Fruit fly (Drosophila melanogaster) whole organism, embryonic: ENCODE measurements around the gene CG15283.
A peak's percentile ranks its signal among the peaks of the same experiment; 100 is the strongest.

Experiments
- Blimp-1 ChIP-seq: fragments of 200-800 bp; sonication (Bioruptor generic); optimal IDR thresholded peaks from 3 replicates; lab custom pipeline; 2018; ENCODE audit warnings: missing biosample characterization, missing genetic modification characterization, mild to moderate bottlenecking, moderate library complexity, missing genetic modification reagents
- CG10321 ChIP-seq: fragments of 200-800 bp; sonication (Bioruptor generic); IDR thresholded peaks from 2 replicates; pipeline ENCODE4 v1.3.6; 2022; ENCODE audit warnings: missing biosample characterization, missing genetic modification characterization
- CG10565 ChIP-seq: fragments of 200-800 bp; sonication (Bioruptor generic); optimal IDR thresholded peaks from 3 replicates; lab custom pipeline; 2016; ENCODE audit warnings: missing biosample characterization, mild to moderate bottlenecking, missing genetic modification characterization
- CG11695 ChIP-seq: fragments of 200-800 bp; sonication (Bioruptor generic); IDR thresholded peaks from 3 replicates; pipeline ENCODE4 v1.3.6; 2022; ENCODE audit warnings: missing biosample characterization, missing genetic modification characterization
- CG12155 ChIP-seq: fragments of 200-800 bp; sonication (Bioruptor generic); optimal IDR thresholded peaks from 3 replicates; lab custom pipeline; 2016; ENCODE audit warnings: missing biosample characterization, missing genetic modification characterization
- CG12391 ChIP-seq: fragments of 200-800 bp; sonication (Bioruptor generic); optimal IDR thresholded peaks from 3 replicates; lab custom pipeline; 2018; ENCODE audit warnings: missing biosample characterization, mild to moderate bottlenecking, missing genetic modification characterization, moderate library complexity
- CG13624 ChIP-seq: fragments of 200-800 bp; sonication (Bioruptor generic); optimal IDR thresholded peaks from 2 replicates; lab custom pipeline; 2016; ENCODE audit warnings: missing biosample characterization, missing genetic modification characterization
- CG1529 ChIP-seq: fragments of 200-800 bp; sonication (Bioruptor generic); optimal IDR thresholded peaks from 3 replicates; lab custom pipeline; 2018; ENCODE audit warnings: missing biosample characterization, missing genetic modification characterization
- CG15696 ChIP-seq: fragments of 200-800 bp; sonication (Bioruptor generic); optimal IDR thresholded peaks from 2 replicates; lab custom pipeline; 2019; ENCODE audit warnings: missing biosample characterization, mild to moderate bottlenecking, missing genetic modification characterization, moderate library complexity
- CG18262 ChIP-seq: fragments of 200-800 bp; optimal IDR thresholded peaks from 3 replicates; lab custom pipeline; 2019; ENCODE audit warnings: missing biosample characterization, mild to moderate bottlenecking, missing genetic modification characterization, moderate library complexity
- CG30431 ChIP-seq: fragments of 200-800 bp; sonication (Bioruptor generic); optimal IDR thresholded peaks from 2 replicates; lab custom pipeline; 2017; ENCODE audit warnings: missing biosample characterization, missing genetic modification characterization
- CG4730 ChIP-seq: fragments of 200-800 bp; sonication (Bioruptor generic); IDR thresholded peaks from 2 replicates; pipeline ENCODE4 v1.3.6; 2022; ENCODE audit warnings: missing biosample characterization, missing genetic modification characterization
- CG6791 ChIP-seq: fragments of 200-800 bp; sonication (Bioruptor generic); IDR thresholded peaks from 3 replicates; pipeline ENCODE4 v1.3.6; 2022; ENCODE audit warnings: missing biosample characterization, missing genetic modification characterization; ENCODE audit not compliant: partially characterized antibody
- CG8924 ChIP-seq: fragments of 200-800 bp; optimal IDR thresholded peaks from 3 replicates; lab custom pipeline; 2019; ENCODE audit warnings: missing biosample characterization, mild to moderate bottlenecking, missing genetic modification characterization, moderate library complexity
- CrebB ChIP-seq: fragments of 200-800 bp; sonication (Bioruptor generic); optimal IDR thresholded peaks from 3 replicates; lab custom pipeline; 2018; ENCODE audit warnings: missing biosample characterization, mild to moderate bottlenecking, missing genetic modification characterization
- Dfd ChIP-seq, 2 experiments: fragments of >200 bp; optimal IDR thresholded peaks; 2 replicates each; lab custom pipeline; 2017; ENCODE audit warnings: missing biosample characterization in 2 of 2, missing genetic modification characterization in 2 of 2
- HLH54F ChIP-seq: fragments of 200-800 bp; sonication (Bioruptor generic); optimal IDR thresholded peaks from 3 replicates; lab custom pipeline; 2016; ENCODE audit warnings: missing biosample characterization, missing genetic modification characterization
- Hmx ChIP-seq: fragments of 200-800 bp; sonication (Bioruptor generic); optimal IDR thresholded peaks from 2 replicates; lab custom pipeline; 2016; ENCODE audit warnings: missing biosample characterization, missing genetic modification characterization
- Hsf ChIP-seq: fragments of 200-800 bp; sonication (Bioruptor generic); optimal IDR thresholded peaks from 3 replicates; lab custom pipeline; 2016; ENCODE audit warnings: missing biosample characterization, missing genetic modification characterization
- Jarid2 ChIP-seq: fragments of 200-800 bp; sonication (Bioruptor generic); optimal IDR thresholded peaks from 3 replicates; lab custom pipeline; 2017; ENCODE audit warnings: mild to moderate bottlenecking, missing biosample characterization, missing genetic modification reagents, missing genetic modification characterization
- Med ChIP-seq: fragments of 200-800 bp; sonication (Bioruptor generic); peaks from one replicate; lab custom pipeline; 2016; ENCODE audit warnings: missing biosample characterization, missing genetic modification characterization, mild to moderate bottlenecking, inconsistent platforms, moderate library complexity
- Mes4 ChIP-seq: fragments of 200-800 bp; sonication (Bioruptor generic); optimal IDR thresholded peaks from 2 replicates; lab custom pipeline; 2016; ENCODE audit warnings: missing biosample characterization, missing genetic modification characterization
- Nf-YC ChIP-seq: fragments of 200-800 bp; optimal IDR thresholded peaks from 3 replicates; lab custom pipeline; 2019; ENCODE audit warnings: missing biosample characterization, mild to moderate bottlenecking, missing genetic modification characterization, moderate library complexity
- Oaz ChIP-seq: fragments of 200-800 bp; sonication (Bioruptor generic); IDR thresholded peaks from 2 replicates; pipeline ENCODE4 v1.3.6; 2022; ENCODE audit warnings: missing biosample characterization, missing genetic modification characterization
- Optix ChIP-seq: fragments of 200-800 bp; sonication (Bioruptor generic); IDR thresholded peaks from 3 replicates; pipeline ENCODE4 v1.3.6; 2022; ENCODE audit warnings: missing biosample characterization, missing genetic modification characterization
- Side ChIP-seq: fragments of 200-800 bp; sonication (Bioruptor generic); optimal IDR thresholded peaks from 2 replicates; lab custom pipeline; 2016; ENCODE audit warnings: missing biosample characterization, missing genetic modification characterization
- Trl ChIP-seq, 3 experiments: fragments of >200 bp in 2 of 3; fragments of 200-800 bp in 1 of 3; sonication (Bioruptor generic) in 1 of 3; optimal IDR thresholded peaks; 2 replicates in 1 of 3; 3 replicates in 2 of 3; lab custom pipeline; 2016 to 2017; ENCODE audit warnings: missing biosample characterization in 1 of 3, missing genetic modification characterization in 1 of 3
- Usf ChIP-seq: fragments of 200-800 bp; sonication (Bioruptor generic); optimal IDR thresholded peaks from 2 replicates; lab custom pipeline; 2017; ENCODE audit warnings: missing genotype, missing biosample characterization, missing genetic modification characterization
- Xrp1 ChIP-seq: fragments of 200-800 bp; sonication (Bioruptor generic); IDR thresholded peaks from 2 replicates; pipeline ENCODE4 v1.3.6; 2022; ENCODE audit warnings: missing biosample characterization, missing genetic modification characterization
- amos ChIP-seq: fragments of 200-800 bp; sonication (Bioruptor generic); IDR thresholded peaks from 2 replicates; pipeline ENCODE4 v1.3.6; 2022; ENCODE audit warnings: missing biosample characterization, missing genetic modification characterization; ENCODE audit not compliant: partially characterized antibody
- bowl ChIP-seq: fragments of 200-800 bp; sonication (Bioruptor generic); IDR thresholded peaks from 2 replicates; pipeline ENCODE4 v1.3.6; 2022; ENCODE audit warnings: missing biosample characterization, missing genetic modification characterization
- cg ChIP-seq: fragments of 200-800 bp; sonication (Bioruptor generic); optimal IDR thresholded peaks from 3 replicates; lab custom pipeline; 2019; ENCODE audit warnings: missing biosample characterization, mild to moderate bottlenecking, missing genetic modification characterization, moderate library complexity
- corto ChIP-seq: fragments of 200-800 bp; sonication (Bioruptor generic); optimal IDR thresholded peaks from 2 replicates; lab custom pipeline; 2016; ENCODE audit warnings: missing biosample characterization, mild to moderate bottlenecking, missing genetic modification characterization, moderate library complexity
- cwo ChIP-seq: fragments of 200-800 bp; sonication (Bioruptor generic); optimal IDR thresholded peaks from 3 replicates; lab custom pipeline; 2017; ENCODE audit warnings: missing biosample characterization, missing genetic modification characterization, mild to moderate bottlenecking, moderate library complexity, missing genetic modification reagents
- danr ChIP-seq: fragments of 200-800 bp; sonication (Bioruptor generic); IDR thresholded peaks from 2 replicates; pipeline ENCODE4 v1.3.6; 2022; ENCODE audit warnings: missing biosample characterization, missing genetic modification characterization
- dm ChIP-seq: fragments of 200-800 bp; sonication (Bioruptor generic); optimal IDR thresholded peaks from 3 replicates; lab custom pipeline; 2016; ENCODE audit warnings: missing biosample characterization, missing genetic modification characterization
- dmrt11E ChIP-seq: fragments of 200-800 bp; sonication (Bioruptor generic); optimal IDR thresholded peaks from 3 replicates; lab custom pipeline; 2018; ENCODE audit warnings: missing biosample characterization, mild to moderate bottlenecking, missing genetic modification characterization, moderate library complexity
- emc ChIP-seq: fragments of 200-800 bp; sonication (Bioruptor generic); optimal IDR thresholded peaks from 2 replicates; lab custom pipeline; 2016; ENCODE audit warnings: missing biosample characterization, missing genetic modification characterization
- gem ChIP-seq: fragments of 200-800 bp; sonication (Bioruptor generic); optimal IDR thresholded peaks from 2 replicates; lab custom pipeline; 2019; ENCODE audit warnings: missing biosample characterization, mild to moderate bottlenecking, missing genetic modification characterization, moderate library complexity
- gro ChIP-seq: fragments of 200-800 bp; sonication (Bioruptor generic); optimal IDR thresholded peaks from 2 replicates; lab custom pipeline; 2016; ENCODE audit warnings: missing biosample characterization, missing genetic modification characterization
- hb ChIP-seq: fragments of 200-800 bp; sonication (Bioruptor generic); IDR thresholded peaks from 3 replicates; pipeline ENCODE4 v1.3.6; 2022; ENCODE audit warnings: missing biosample characterization, missing genetic modification characterization; ENCODE audit not compliant: partially characterized antibody
- kah ChIP-seq: fragments of 200-800 bp; sonication (Bioruptor generic); optimal IDR thresholded peaks from 2 replicates; lab custom pipeline; 2018; ENCODE audit warnings: missing biosample characterization, mild to moderate bottlenecking, missing genetic modification characterization
- ken ChIP-seq: fragments of 200-800 bp; sonication (Bioruptor generic); IDR thresholded peaks from 3 replicates; pipeline ENCODE4 v1.3.6; 2022; ENCODE audit warnings: missing biosample characterization, missing genetic modification characterization
- otp ChIP-seq: fragments of 200-800 bp; sonication (Bioruptor generic); IDR thresholded peaks from 3 replicates; pipeline ENCODE4, ENCODE4 v1.3.6; 2022; ENCODE audit warnings: missing biosample characterization, missing genetic modification characterization
- pfk ChIP-seq: fragments of 200-800 bp; sonication (Bioruptor generic); optimal IDR thresholded peaks from 2 replicates; lab custom pipeline; 2018; ENCODE audit warnings: missing biosample characterization, mild to moderate bottlenecking, missing genetic modification characterization, moderate library complexity
- ro ChIP-seq: fragments of 200-800 bp; sonication (Bioruptor generic); IDR thresholded peaks from 2 replicates; pipeline ENCODE4 v1.3.6; 2022; ENCODE audit warnings: missing biosample characterization, missing genetic modification characterization
- run ChIP-seq: fragments of 200-800 bp; sonication (Bioruptor generic); optimal IDR thresholded peaks from 3 replicates; lab custom pipeline; 2018; ENCODE audit warnings: missing biosample characterization, mild to moderate bottlenecking, missing genetic modification characterization
- salm ChIP-seq: fragments of 200-800 bp; sonication (Bioruptor generic); optimal IDR thresholded peaks from 2 replicates; lab custom pipeline; 2018; ENCODE audit warnings: missing biosample characterization, mild to moderate bottlenecking, missing genetic modification characterization
- sens ChIP-seq: fragments of 200-800 bp; sonication (Bioruptor generic); peaks from one replicate; lab custom pipeline; 2016; ENCODE audit warnings: missing biosample characterization, missing genetic modification characterization
- vnd ChIP-seq: fragments of 200-800 bp; sonication (Bioruptor generic); IDR thresholded peaks from 3 replicates; pipeline ENCODE4 v1.3.6; 2022; ENCODE audit warnings: missing biosample characterization, missing genetic modification characterization; ENCODE audit not compliant: partially characterized antibody
- zf30C ChIP-seq: fragments of 200-800 bp; sonication (Bioruptor generic); optimal IDR thresholded peaks from 3 replicates; lab custom pipeline; 2018; ENCODE audit warnings: missing biosample characterization, mild to moderate bottlenecking, missing genetic modification characterization
- zfh2 ChIP-seq: fragments of 200-800 bp; sonication (Bioruptor generic); optimal IDR thresholded peaks from 2 replicates; lab custom pipeline; 2016; ENCODE audit warnings: missing biosample characterization, missing genetic modification characterization

CG15283 gene

DNA sequence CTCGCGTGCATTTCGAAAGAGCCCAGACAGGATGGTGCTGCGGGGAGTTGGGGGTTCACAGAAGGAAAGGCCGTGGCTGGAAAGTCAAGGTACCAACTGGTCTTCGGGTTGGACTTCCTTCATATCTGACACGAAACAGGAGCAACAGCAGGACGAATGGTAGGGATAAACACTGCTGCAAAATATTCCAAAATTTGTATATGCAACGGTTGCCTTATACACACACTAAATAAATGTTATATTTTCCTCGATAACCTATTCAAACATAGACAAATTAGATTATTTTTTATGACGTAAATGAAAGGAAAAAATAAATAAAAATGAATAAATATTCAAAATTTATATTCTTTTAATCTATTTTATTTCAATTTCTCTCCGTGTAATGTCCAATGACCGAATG lies 19.0 kb upstream of the CG15283 start:
- no peak for TF ChIP-seq Med (GFP tag; lab: Kevin White, UChicago)
- no peak for TF ChIP-seq salm (tag; lab: Kevin White, UChicago)
- no peak for TF ChIP-seq Usf (GFP tag; lab: Kevin White, UChicago)
- no peak for TF ChIP-seq CG12155 (GFP tag; lab: Kevin White, UChicago)
- peak; percentile 4 for TF ChIP-seq CG15696 (tag; lab: Kevin White, UChicago)
- TF ChIP-seq zfh2 (GFP tag; lab: Kevin White, UChicago), result no peak
- TF ChIP-seq bowl (GFP tag; lab: Robert Waterston, UW), result no peak
- TF ChIP-seq dmrt11E (tag; lab: Kevin White, UChicago), result peak; percentile 48
- TF ChIP-seq kah (GFP tag; lab: Kevin White, UChicago), result no peak
- TF ChIP-seq cg (GFP tag; lab: Kevin White, UChicago), result no peak
- TF ChIP-seq CG6791 (GFP tag; lab: Robert Waterston, UW), result no peak
- no peak for TF ChIP-seq HLH54F
- TF ChIP-seq CG10565 (GFP tag; lab: Kevin White, UChicago), result no peak
- peak; percentile 16 for TF ChIP-seq CG18262 (tag; lab: Kevin White, UChicago)
- no peak for TF ChIP-seq corto (GFP tag; lab: Kevin White, UChicago)
- TF ChIP-seq Dfd (GFP tag; optimal IDR thresholded peaks at IDR 0.05; lab: Kevin White, UChicago), result no peak
- no peak for TF ChIP-seq Jarid2 (GFP tag; lab: Kevin White, UChicago)
- peak; percentile 5 for TF ChIP-seq CG12391 (tag; lab: Kevin White, UChicago)
- no peak for TF ChIP-seq ro
- TF ChIP-seq sens (GFP tag; lab: Kevin White, UChicago), result no peak
- no peak for TF ChIP-seq otp (GFP tag; lab: Robert Waterston, UW)
- no peak for TF ChIP-seq Hmx (GFP tag; lab: Kevin White, UChicago)
- no peak for TF ChIP-seq pfk (GFP tag; lab: Kevin White, UChicago)
- no peak for TF ChIP-seq run (tag; lab: Kevin White, UChicago)
- no peak for TF ChIP-seq Trl (optimal IDR thresholded peaks at IDR 0.05; lab: Kevin White, UChicago)
- TF ChIP-seq Trl (GFP tag; optimal IDR thresholded peaks at IDR 0.05; lab: Kevin White, UChicago), result no peak
- peak; percentile 10 for TF ChIP-seq zf30C (GFP tag; lab: Kevin White, UChicago)
- no peak for TF ChIP-seq vnd
- no peak for TF ChIP-seq CG1529 (GFP tag; lab: Kevin White, UChicago)
- no peak for TF ChIP-seq amos (GFP tag; lab: Robert Waterston, UW)
- no peak for TF ChIP-seq CG10321 (GFP tag; lab: Robert Waterston, UW)
- TF ChIP-seq Hsf (GFP tag; lab: Kevin White, UChicago), result no peak
- no peak for TF ChIP-seq CG30431
- TF ChIP-seq CG11695, result no peak
- TF ChIP-seq Side (GFP tag; lab: Kevin White, UChicago), result no peak
- TF ChIP-seq Oaz (GFP tag; lab: Robert Waterston, UW), result no peak
- no peak for TF ChIP-seq CG13624 (GFP tag; lab: Kevin White, UChicago)
- TF ChIP-seq Mes4 (GFP tag; lab: Kevin White, UChicago), result no peak
- TF ChIP-seq danr (GFP tag; lab: Robert Waterston, UW), result no peak
- TF ChIP-seq gem, result peak; percentile 8
- no peak for TF ChIP-seq Optix
- no peak for TF ChIP-seq Blimp-1 (GFP tag; lab: Kevin White, UChicago)
- TF ChIP-seq gro (GFP tag; lab: Kevin White, UChicago), result no peak
- no peak for TF ChIP-seq CG8924 (tag; lab: Kevin White, UChicago)
- TF ChIP-seq Nf-YC (tag; lab: Kevin White, UChicago), result no peak
- no peak for TF ChIP-seq CrebB (tag; lab: Kevin White, UChicago)
- no peak for TF ChIP-seq cwo (GFP tag; lab: Kevin White, UChicago)
- no peak for TF ChIP-seq dm (GFP tag; lab: Kevin White, UChicago)
- TF ChIP-seq emc (GFP tag; lab: Kevin White, UChicago), result no peak
- 0 out of 2 replicates have a peak, but pooled peaks have one; percentile 23 for TF ChIP-seq Xrp1 (GFP tag; lab: Robert Waterston, UW)
- 0 out of 3 replicates have a peak, but pooled peaks have one; percentile 9 for TF ChIP-seq ken (GFP tag; lab: Robert Waterston, UW)
- TF ChIP-seq hb, result no peak
- no peak for TF ChIP-seq CG4730 (GFP tag; lab: Robert Waterston, UW)
